Fruit fly (Drosophila melanogaster) whole organism, wandering third instar larva: ENCODE data around the gene CG9698.

Source experiments
- Abd-B ChIP-seq: fragments of >200 bp; optimal IDR thresholded peaks from 2 replicates; lab custom pipeline; 2017; ENCODE audit warnings: missing biosample characterization, missing genetic modification characterization
- CG32264 ChIP-seq: fragments of 200-800 bp; sonication (Bioruptor generic); optimal IDR thresholded peaks from 2 replicates; lab custom pipeline; 2016; ENCODE audit warnings: missing biosample characterization, missing genetic modification characterization
- CG9705 ChIP-seq: fragments of 200-800 bp; sonication (Bioruptor generic); optimal IDR thresholded peaks from 2 replicates; lab custom pipeline; 2018; ENCODE audit warnings: missing biosample characterization, mild to moderate bottlenecking, missing genetic modification characterization
- CrebA ChIP-seq: fragments of 200-800 bp; sonication (Bioruptor generic); optimal IDR thresholded peaks from 2 replicates; lab custom pipeline; 2016; ENCODE audit warnings: missing biosample characterization, mild to moderate bottlenecking, missing genetic modification characterization, borderline replicate concordance
- Dfd ChIP-seq: fragments of >200 bp; optimal IDR thresholded peaks from 2 replicates; lab custom pipeline; 2017; ENCODE audit warnings: missing biosample characterization, missing genetic modification characterization
- Dif ChIP-seq: fragments of 200-275, 200-300 bp; sonication (Bioruptor generic); optimal IDR thresholded peaks from 2 replicates; lab custom pipeline; 2018; ENCODE audit warnings: missing biosample characterization, missing genetic modification characterization; ENCODE audit not compliant: partially characterized antibody
- GATAd ChIP-seq: sonication (Bioruptor generic); optimal IDR thresholded peaks from 2 replicates; lab custom pipeline; 2016; ENCODE audit warnings: missing biosample characterization, missing genetic modification characterization
- Hnf4 ChIP-seq: fragments of 200-800 bp; sonication (Bioruptor generic); optimal IDR thresholded peaks from 2 replicates; lab custom pipeline; 2016; ENCODE audit warnings: missing biosample characterization, mild to moderate bottlenecking, missing genetic modification characterization
- Hr83 ChIP-seq: fragments of 200-300 bp; sonication (Bioruptor generic); optimal IDR thresholded peaks from 2 replicates; lab custom pipeline; 2016; ENCODE audit warnings: missing biosample characterization, mild to moderate bottlenecking, missing genetic modification characterization, moderate library complexity; ENCODE audit not compliant: poor library complexity, severe bottlenecking
- Jra ChIP-seq: sonication (Bioruptor generic); optimal IDR thresholded peaks from 2 replicates; lab custom pipeline; 2016; ENCODE audit warnings: missing biosample characterization, missing genetic modification characterization
- Mio ChIP-seq: sonication (Bioruptor generic); optimal IDR thresholded peaks from 2 replicates; lab custom pipeline; 2016; ENCODE audit warnings: missing biosample characterization, missing genetic modification characterization
- Myc ChIP-seq: fragments of >200 bp; optimal IDR thresholded peaks from 2 replicates; lab custom pipeline; 2017
- N ChIP-seq: fragments of >200 bp; optimal IDR thresholded peaks from 2 replicates; lab custom pipeline; 2018; ENCODE audit warnings: missing biosample characterization, missing external identifiers, missing genetic modification characterization
- OdsH ChIP-seq: fragments of 200-800 bp; sonication (Bioruptor generic); optimal IDR thresholded peaks from 2 replicates; lab custom pipeline; 2016; ENCODE audit warnings: missing biosample characterization, mild to moderate bottlenecking, missing genetic modification characterization
- Rel ChIP-seq, 2 experiments: fragments of 200-800 bp; sonication (Bioruptor generic) in 1 of 2; optimal IDR thresholded peaks; 2 replicates in 1 of 2; 3 replicates in 1 of 2; lab custom pipeline; 2016 to 2019; ENCODE audit warnings: mild to moderate bottlenecking in 2 of 2, missing biosample characterization in 2 of 2, missing genetic modification characterization in 2 of 2, moderate library complexity in 1 of 2
- Sp1 ChIP-seq: fragments of 200-800 bp; sonication (Bioruptor generic); optimal IDR thresholded peaks from 3 replicates; lab custom pipeline; 2019; ENCODE audit warnings: missing biosample characterization, mild to moderate bottlenecking, missing genetic modification characterization, moderate library complexity
- Vsx2 ChIP-seq: fragments of 200-300, 225-300 bp; sonication (Bioruptor generic); optimal IDR thresholded peaks from 2 replicates; lab custom pipeline; 2018; ENCODE audit warnings: missing biosample characterization, missing genetic modification characterization; ENCODE audit not compliant: partially characterized antibody
- br ChIP-seq: fragments of 200-800 bp; sonication (Bioruptor generic); optimal IDR thresholded peaks from 2 replicates; lab custom pipeline; 2016; ENCODE audit warnings: missing biosample characterization, missing genetic modification characterization
- brk ChIP-seq: fragments of 200-800 bp; sonication (Bioruptor generic); optimal IDR thresholded peaks from 2 replicates; lab custom pipeline; 2016; ENCODE audit warnings: missing biosample characterization, mild to moderate bottlenecking, missing genetic modification characterization
- dl ChIP-seq, 2 experiments: fragments of 175-275, 200-275 bp in 1 of 2; fragments of 200-275 bp in 1 of 2; sonication (Bioruptor generic); optimal IDR thresholded peaks; lab custom pipeline; 2018; ENCODE audit warnings: mild to moderate bottlenecking in 2 of 2, missing biosample characterization in 2 of 2, missing genetic modification characterization in 2 of 2, moderate library complexity in 2 of 2; ENCODE audit not compliant: partially characterized antibody in 2 of 2, insufficient read depth in 1 of 2
- dmrt93B ChIP-seq: fragments of 200-800 bp; sonication (Bioruptor generic); optimal IDR thresholded peaks from 2 replicates; lab custom pipeline; 2018; ENCODE audit warnings: missing biosample characterization, mild to moderate bottlenecking, missing genetic modification characterization
- dsf ChIP-seq: sonication (Bioruptor generic); optimal IDR thresholded peaks from 2 replicates; lab custom pipeline; 2016; ENCODE audit warnings: missing biosample characterization, missing genetic modification characterization, borderline replicate concordance
- ey ChIP-seq: fragments of 200-800 bp; sonication (Bioruptor generic); optimal IDR thresholded peaks from 2 replicates; lab custom pipeline; 2016; ENCODE audit warnings: missing biosample characterization, missing genetic modification characterization
- foxo ChIP-seq, 2 experiments: fragments of 200-800 bp; sonication (Bioruptor generic); optimal IDR thresholded peaks; 2 replicates in 1 of 2; 3 replicates in 1 of 2; lab custom pipeline; 2016 to 2017; ENCODE audit warnings: missing biosample characterization in 2 of 2, missing genetic modification characterization in 2 of 2
- h ChIP-seq: fragments of 200-800 bp; sonication (Bioruptor generic); optimal IDR thresholded peaks from 3 replicates; lab custom pipeline; 2016; ENCODE audit warnings: missing biosample characterization, mild to moderate bottlenecking, missing genetic modification characterization
- jim ChIP-seq: fragments of 175-275, 200-325 bp; sonication (Bioruptor generic); optimal IDR thresholded peaks from 2 replicates; lab custom pipeline; 2016; ENCODE audit warnings: missing biosample characterization, mild to moderate bottlenecking, missing genetic modification characterization
- lola ChIP-seq: fragments of >200 bp; optimal IDR thresholded peaks from 2 replicates; lab custom pipeline; 2017; ENCODE audit warnings: missing biosample characterization, missing genetic modification characterization
- pan ChIP-seq: fragments of >200 bp; optimal IDR thresholded peaks from 2 replicates; lab custom pipeline; 2017
- psq ChIP-seq: fragments of 200-800 bp; sonication (Bioruptor generic); optimal IDR thresholded peaks from 3 replicates; lab custom pipeline; 2017; ENCODE audit warnings: missing biosample characterization, mild to moderate bottlenecking, missing genetic modification characterization, moderate library complexity
- rgr ChIP-seq: fragments of 200-800 bp; sonication (Bioruptor generic); optimal IDR thresholded peaks from 3 replicates; lab custom pipeline; 2016; ENCODE audit warnings: missing biosample characterization, mild to moderate bottlenecking, missing genetic modification characterization
- sage ChIP-seq: fragments of 200-800 bp; sonication (Bioruptor generic); optimal IDR thresholded peaks from 2 replicates; lab custom pipeline; 2016; ENCODE audit warnings: missing biosample characterization, mild to moderate bottlenecking, missing genetic modification characterization
- sv ChIP-seq: fragments of 200-800 bp; sonication (Bioruptor generic); optimal IDR thresholded peaks from 3 replicates; lab custom pipeline; 2016; ENCODE audit warnings: missing biosample characterization, missing genetic modification characterization
- tai ChIP-seq: sonication (Bioruptor generic); optimal IDR thresholded peaks from 2 replicates; lab custom pipeline; 2016; ENCODE audit warnings: missing biosample characterization, missing genetic modification characterization
- usp ChIP-seq: fragments of >200 bp; optimal IDR thresholded peaks from 2 replicates; lab custom pipeline; 2017; ENCODE audit warnings: missing biosample characterization, missing genetic modification characterization
- woc ChIP-seq: sonication (Bioruptor generic); optimal IDR thresholded peaks from 2 replicates; lab custom pipeline; 2016; ENCODE audit warnings: missing biosample characterization, mild to moderate bottlenecking, missing genetic modification characterization

Gene CG9698

DNA sequence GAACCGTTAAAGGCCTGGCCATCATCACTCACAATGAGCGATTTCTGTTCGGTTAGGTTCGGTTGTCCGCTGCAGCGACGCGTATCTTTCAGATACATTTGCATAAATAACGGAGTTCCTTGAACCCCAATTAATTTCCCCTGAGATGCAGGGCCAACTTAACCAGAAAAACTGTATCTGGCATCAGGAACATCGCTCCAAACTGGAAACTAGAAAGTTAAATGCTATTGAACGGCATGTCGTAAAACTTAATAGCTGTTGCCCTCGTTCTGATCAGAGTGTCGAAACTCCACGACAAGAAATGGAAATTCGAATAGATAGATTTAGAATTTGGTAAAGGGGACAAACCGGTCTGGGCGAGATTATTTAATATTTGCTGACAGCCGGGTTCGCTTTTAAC lies 42.2 kb upstream of the CG9698 start:
- TF ChIP-seq tai (GFP tag; lab: Kevin White, UChicago) = no peak
- TF ChIP-seq GATAd (GFP tag; lab: Kevin White, UChicago) = no peak
- TF ChIP-seq Rel (GFP tag; optimal IDR thresholded peaks at IDR 0.05; lab: Kevin White, UChicago) = no peak
- no peak for TF ChIP-seq Rel (tag; optimal IDR thresholded peaks at IDR 0.05; lab: Kevin White, UChicago)
- TF ChIP-seq CG32264 (GFP tag; lab: Kevin White, UChicago) = no peak
- no peak for TF ChIP-seq usp
- TF ChIP-seq dmrt93B (GFP tag; lab: Kevin White, UChicago) = no peak
- no peak for TF ChIP-seq Hnf4 (GFP tag; lab: Kevin White, UChicago)
- no peak for TF ChIP-seq h (GFP tag; lab: Kevin White, UChicago)
- TF ChIP-seq Dif = no peak
- TF ChIP-seq rgr (GFP tag; lab: Kevin White, UChicago) = no peak

- TF ChIP-seq Dif (no peak), Mio (GFP tag; lab: Kevin White, UChicago) (no peak), Jra (GFP tag; lab: Kevin White, UChicago) (no peak), pan (lab: Kevin White, UChicago) (no peak), ey (GFP tag; lab: Kevin White, UChicago) (no peak), sage (GFP tag; lab: Kevin White, UChicago) (no peak), psq (GFP tag; lab: Kevin White, UChicago) (no peak), dmrt93B (GFP tag; lab: Kevin White, UChicago) (no peak), dl (GFP tag; optimal IDR thresholded peaks at IDR 0.05; lab: Kevin White, UChicago; ENCODE audit: insufficient read depth in 1 of 2, partially characterized antibody in 2 of 2) (no peak), GATAd (GFP tag; lab: Kevin White, UChicago) (no peak), Vsx2 (GFP tag; lab: Kevin White, UChicago) (no peak), CrebA (GFP tag; lab: Kevin White, UChicago) (no peak), br (GFP tag; lab: Kevin White, UChicago) (no peak), CG32264 (GFP tag; lab: Kevin White, UChicago) (no peak), brk (GFP tag; lab: Kevin White, UChicago) (no peak)
Observed at dm6 chr3R:30474667-30475213, 39.8 kb upstream of the CG9698 start.

- no peak for TF ChIP-seq jim (GFP tag; lab: Kevin White, UChicago)
- no peak for TF ChIP-seq Hr83
- TF ChIP-seq tai (GFP tag; lab: Kevin White, UChicago) = no peak
- TF ChIP-seq rgr (GFP tag; lab: Kevin White, UChicago) = no peak
- no peak for TF ChIP-seq Abd-B
- no peak for TF ChIP-seq Vsx2 (GFP tag; lab: Kevin White, UChicago)
- TF ChIP-seq Hnf4 (GFP tag; lab: Kevin White, UChicago) = no peak
- TF ChIP-seq Myc = no peak
- TF ChIP-seq Dfd = no peak
- TF ChIP-seq usp = no peak
- no peak for TF ChIP-seq CG9705
Observed at dm6 chr3R:30475910-30476309, 38.7 kb upstream of the CG9698 start.

dm6 chr3R:30476367-30476766 lies 38.2 kb upstream of the CG9698 start, which contains the start of gene spdo:
TSS of gene spdo (plus strand) at chr3R:30476684.
- TF ChIP-seq OdsH (GFP tag; lab: Kevin White, UChicago) (no peak), Sp1 (GFP tag; lab: Kevin White, UChicago) (no peak), dmrt93B (GFP tag; lab: Kevin White, UChicago) (no peak)

dm6 chr3R:30487828-30488227 lies 26.7 kb upstream of the CG9698 start, which contains the start of gene Jon99Fii:
TSS of gene Jon99Fii (minus strand) at chr3R:30487928.
- TF ChIP-seq CG9705 (no peak), jim (GFP tag; lab: Kevin White, UChicago) (no peak), woc (GFP tag; lab: Kevin White, UChicago) (no peak), dsf (GFP tag; lab: Kevin White, UChicago) (no peak), sage (GFP tag; lab: Kevin White, UChicago) (no peak), Dif (no peak), rgr (GFP tag; lab: Kevin White, UChicago) (no peak), N (no peak), Dfd (no peak), OdsH (GFP tag; lab: Kevin White, UChicago) (no peak), Sp1 (GFP tag; lab: Kevin White, UChicago) (no peak), Jra (GFP tag; lab: Kevin White, UChicago) (no peak), Hnf4 (GFP tag; lab: Kevin White, UChicago) (no peak), ey (GFP tag; lab: Kevin White, UChicago) (no peak), sv (GFP tag; lab: Kevin White, UChicago) (no peak), lola (no peak), usp (no peak), foxo (GFP tag; optimal IDR thresholded peaks at IDR 0.05; lab: Kevin White, UChicago) (no peak), pan (lab: Kevin White, UChicago) (no peak)
